Worm (Caenorhabditis elegans): ENCODE measurements around the gene C16C4.18.

DNA sequence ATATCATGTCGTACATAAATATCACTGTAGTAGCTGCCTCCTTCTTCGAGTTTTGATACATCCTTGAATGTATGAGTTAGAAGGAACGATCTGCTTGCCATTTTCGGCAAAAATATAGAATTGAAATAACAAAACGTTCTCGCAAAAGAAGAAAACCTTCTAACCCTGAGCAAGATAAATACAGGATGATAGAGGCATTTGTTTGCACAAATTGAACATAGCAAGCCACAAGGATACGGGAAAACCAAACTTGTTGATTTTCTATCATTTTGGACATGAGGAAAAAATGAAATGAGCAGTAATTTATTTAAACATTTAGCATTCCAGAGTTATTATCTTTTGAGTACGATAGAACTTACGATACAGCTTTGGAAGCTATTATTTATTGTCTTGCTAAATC, 27.9 kb upstream of the C16C4.18 start, which contains the start of gene math-8:
- TF ChIP-seq eyg-1 (tag; optimal IDR thresholded peaks at IDR 0.05) (no peak), syd-9 (tag; optimal IDR thresholded peaks at IDR 0.05) (no peak), nfya-1 (tag; optimal IDR thresholded peaks at IDR 0.05) (no peak), hlh-30 (tag; optimal IDR thresholded peaks at IDR 0.05; ENCODE audit: insufficient read depth) (no peak), F13H6.1 (tag; optimal IDR thresholded peaks at IDR 0.05) (no peak), unc-86 (tag; optimal IDR thresholded peaks at IDR 0.05) (no peak), fkh-6 (tag; optimal IDR thresholded peaks at IDR 0.05) (no peak), nhr-232 (tag; optimal IDR thresholded peaks at IDR 0.05) (no peak), unc-3 (GFP tag; conservative IDR thresholded peaks at IDR 0.05) (no peak), unc-3 (tag; optimal IDR thresholded peaks at IDR 0.05) (no peak), ceh-14 (tag; optimal IDR thresholded peaks at IDR 0.05) (no peak), ama-1 (optimal IDR thresholded peaks at IDR 0.05) (no peak), ceh-31 (tag; optimal IDR thresholded peaks at IDR 0.05) (no peak)

Measured in whole organism, late embryonic.